Worm (Caenorhabditis elegans) whole organism, L4 larva: ENCODE results near the gene mam-2.

ENCODE experiments used
- ceh-20 ChIP-seq: fragments of 200-800 bp; sonication (Bioruptor generic); IDR thresholded peaks from 2 replicates; pipeline ENCODE4 v1.3.6; 2022; ENCODE audit warnings: missing genetic modification reagents, missing genetic modification characterization, missing compliant biosample characterization
- dpl-1 ChIP-seq: fragments of 150-350 bp; optimal IDR thresholded peaks from 2 replicates; lab custom pipeline; 2014; ENCODE audit warnings: missing biosample characterization, missing genetic modification reagents, missing genetic modification characterization
- lir-3 ChIP-seq: sonication (generic microtip); optimal IDR thresholded peaks from 2 replicates; lab custom pipeline; 2016; ENCODE audit warnings: mild to moderate bottlenecking, missing genetic modification characterization, missing compliant biosample characterization

ce11 chrIV:9969081-9969480 is 13.9 kb upstream of the mam-2 start, which contains the start of the genes kin-5 and C47E12.11:
- TF ChIP-seq ceh-20 (GFP tag; lab: Robert Waterston, UW) (no peak), lir-3 (no peak), dpl-1 (GFP tag; lab: Kevin White, UChicago) (no peak)
